Worm (Caenorhabditis elegans) whole organism, L4 larva: Measurements from ENCODE around the gene cyp-33C7.
A peak's percentile ranks its signal among the peaks of the same experiment; 100 is the strongest.

Experiments used
- F10B5.3 ChIP-seq: sonication (generic microtip); optimal IDR thresholded peaks from 2 replicates; lab custom pipeline; 2016; ENCODE audit warnings: mild to moderate bottlenecking, missing genetic modification characterization, missing compliant biosample characterization
- F44E2.7 ChIP-seq: fragments of 200-800 bp; sonication (Bioruptor generic); IDR thresholded peaks from 2 replicates; pipeline ENCODE4 v2.1.2; 2022; ENCODE audit warnings: missing genetic modification characterization, missing compliant biosample characterization
- Y75B8A.6 ChIP-seq: fragments of 200-800 bp; sonication (Bioruptor generic); IDR thresholded peaks from 2 replicates; pipeline ENCODE4 v1.3.6; 2022; ENCODE audit warnings: missing genetic modification reagents, missing genetic modification characterization, missing compliant biosample characterization
- ceh-32 ChIP-seq: sonication (generic microtip); optimal IDR thresholded peaks from 2 replicates; lab custom pipeline; 2016; ENCODE audit warnings: mild to moderate bottlenecking, missing genetic modification characterization, missing compliant biosample characterization; ENCODE audit not compliant: poor library complexity
- ceh-82 ChIP-seq: sonication (generic microtip); optimal IDR thresholded peaks from 2 replicates; lab custom pipeline; 2017; ENCODE audit warnings: missing biosample characterization, missing genetic modification characterization
- ces-1 ChIP-seq: fragments of 150-350 bp; sonication (generic microtip); optimal IDR thresholded peaks from 4 replicates; lab custom pipeline; 2014; ENCODE audit warnings: missing biosample characterization, missing genetic modification reagents, missing genetic modification characterization
- ctbp-1 ChIP-seq: fragments of 200-800 bp; sonication (Bioruptor generic); IDR thresholded peaks from 2 replicates; pipeline ENCODE4 v1.3.6; 2022; ENCODE audit warnings: missing genetic modification reagents, missing genetic modification characterization, missing compliant biosample characterization
- daf-19 ChIP-seq: fragments of 200-800 bp; sonication (Bioruptor generic); conservative IDR thresholded peaks from 2 replicates; pipeline ENCODE4 v1.3.6; 2022; ENCODE audit warnings: missing genetic modification characterization, missing compliant biosample characterization
- dpl-1 ChIP-seq: fragments of 150-350 bp; optimal IDR thresholded peaks from 2 replicates; lab custom pipeline; 2014; ENCODE audit warnings: missing biosample characterization, missing genetic modification reagents, missing genetic modification characterization
- duxl-1 ChIP-seq: sonication (generic microtip); optimal IDR thresholded peaks from 2 replicates; lab custom pipeline; 2016; ENCODE audit warnings: mild to moderate bottlenecking, missing genetic modification characterization, moderate library complexity, missing compliant biosample characterization; ENCODE audit not compliant: poor library complexity
- dve-1 ChIP-seq: sonication (generic microtip); optimal IDR thresholded peaks from 2 replicates; lab custom pipeline; 2017; ENCODE audit warnings: antibody characterized with exemption, mild to moderate bottlenecking, missing genetic modification characterization, missing compliant biosample characterization; ENCODE audit not compliant: insufficient read depth
- egl-43 ChIP-seq: fragments of 200-800 bp; sonication (Bioruptor generic); IDR thresholded peaks from 2 replicates; pipeline ENCODE4 v1.3.6; 2022; ENCODE audit warnings: missing genetic modification reagents, missing genetic modification characterization, missing compliant biosample characterization
- gei-8 ChIP-seq: fragments of 200-800 bp; sonication (Bioruptor generic); optimal IDR thresholded peaks from 2 replicates; lab custom pipeline; 2018; ENCODE audit warnings: mild to moderate bottlenecking, missing genetic modification characterization, missing compliant biosample characterization
- hif-1 ChIP-seq, 2 experiments: sonication (generic microtip); optimal IDR thresholded peaks; 2 replicates each; lab custom pipeline; 2016 to 2017; ENCODE audit warnings: missing compliant biosample characterization in 2 of 2, missing genetic modification characterization in 2 of 2, missing genetic modification reagents in 2 of 2, missing genotype in 2 of 2, mild to moderate bottlenecking in 1 of 2
- hlh-11 ChIP-seq: fragments of 200-800 bp; sonication (Bioruptor generic); optimal IDR thresholded peaks from 2 replicates; lab custom pipeline; 2018; ENCODE audit warnings: mild to moderate bottlenecking, missing genetic modification characterization, missing compliant biosample characterization
- hlh-30 ChIP-seq: sonication (generic microtip); optimal IDR thresholded peaks from 2 replicates; lab custom pipeline; 2017; ENCODE audit warnings: antibody characterized with exemption, mild to moderate bottlenecking, missing genetic modification characterization, missing compliant biosample characterization; ENCODE audit not compliant: insufficient read depth
- hmg-1.1 ChIP-seq: fragments of 200-800 bp; sonication (Bioruptor generic); IDR thresholded peaks from 2 replicates; pipeline ENCODE4 v1.3.6; 2022; ENCODE audit warnings: missing genetic modification reagents, missing genetic modification characterization, missing compliant biosample characterization
- lim-7 ChIP-seq: fragments of 200-800 bp; sonication (Bioruptor generic); IDR thresholded peaks from 2 replicates; pipeline ENCODE4 v1.3.6; 2022; ENCODE audit warnings: missing genetic modification characterization, missing compliant biosample characterization
- lin-1 ChIP-seq: fragments of 200-800 bp; sonication (Bioruptor generic); IDR thresholded peaks from 2 replicates; pipeline ENCODE4 v1.3.6; 2022; ENCODE audit warnings: missing genetic modification reagents, missing genetic modification characterization, missing compliant biosample characterization
- lin-13 ChIP-seq: fragments of 150-350 bp; optimal IDR thresholded peaks from 2 replicates; lab custom pipeline; 2014; ENCODE audit warnings: missing biosample characterization, missing genetic modification reagents, missing genetic modification characterization
- lin-15B ChIP-seq: fragments of 150-350 bp; sonication (generic microtip); optimal IDR thresholded peaks from 3 replicates; lab custom pipeline; 2014; ENCODE audit warnings: missing biosample characterization, missing genetic modification characterization
- lin-29 ChIP-seq: fragments of 200-800 bp; sonication (Bioruptor generic); IDR thresholded peaks from 2 replicates; pipeline ENCODE4 v1.3.6; 2022; ENCODE audit warnings: missing genetic modification reagents, missing genetic modification characterization, missing compliant biosample characterization
- lin-39 ChIP-seq: fragments of 150-350 bp; optimal IDR thresholded peaks from 2 replicates; lab custom pipeline; 2014; ENCODE audit warnings: missing biosample characterization, missing genetic modification reagents, missing genetic modification characterization
- lsy-2 ChIP-seq, 2 experiments: fragments of 150-350 bp in 1 of 2; sonication (generic microtip) in 1 of 2; optimal IDR thresholded peaks; 2 replicates each; lab custom pipeline; 2014 to 2017; ENCODE audit warnings: missing biosample characterization in 2 of 2, missing genetic modification characterization in 2 of 2
- madf-9 ChIP-seq: fragments of 200-800 bp; sonication (Bioruptor generic); conservative IDR thresholded peaks from 2 replicates; pipeline ENCODE4 v1.3.6; 2022; ENCODE audit warnings: missing genetic modification reagents, missing genetic modification characterization, missing compliant biosample characterization
- mdl-1 ChIP-seq, 2 experiments: fragments of 150-350 bp in 1 of 2; sonication (generic microtip) in 1 of 2; optimal IDR thresholded peaks; 2 replicates each; lab custom pipeline; 2014 to 2017; ENCODE audit warnings: missing biosample characterization in 2 of 2, missing genetic modification characterization in 2 of 2
- mdt-29 ChIP-seq: fragments of 200-800 bp; sonication (Bioruptor generic); IDR thresholded peaks from 2 replicates; pipeline ENCODE4 v1.3.6; 2022; ENCODE audit warnings: missing genetic modification reagents, missing genetic modification characterization, missing compliant biosample characterization
- mep-1 ChIP-seq: fragments of 150-350 bp; sonication (generic microtip); optimal IDR thresholded peaks from 3 replicates; lab custom pipeline; 2014; ENCODE audit warnings: missing biosample characterization, missing genetic modification characterization
- mes-2 ChIP-seq: sonication (generic microtip); optimal IDR thresholded peaks from 2 replicates; lab custom pipeline; 2016; ENCODE audit warnings: missing genotype, mild to moderate bottlenecking, missing genetic modification characterization, missing compliant biosample characterization; ENCODE audit not compliant: poor library complexity, severe bottlenecking
- mxl-2 ChIP-seq: fragments of 200-800 bp; sonication (Bioruptor generic); conservative IDR thresholded peaks from 2 replicates; pipeline ENCODE4 v1.3.6; 2022; ENCODE audit warnings: missing genetic modification reagents, missing genetic modification characterization, missing compliant biosample characterization
- mxl-3 ChIP-seq: fragments of 200-800 bp; sonication (Bioruptor generic); optimal IDR thresholded peaks from 2 replicates; lab custom pipeline; 2018; ENCODE audit warnings: mild to moderate bottlenecking, missing genetic modification characterization, missing compliant biosample characterization
- nhr-10 ChIP-seq: fragments of 150-350 bp; optimal IDR thresholded peaks from 2 replicates; lab custom pipeline; 2014; ENCODE audit warnings: missing biosample characterization, missing genetic modification characterization
- nhr-102 ChIP-seq: sonication (generic microtip); optimal IDR thresholded peaks from 2 replicates; lab custom pipeline; 2016; ENCODE audit warnings: mild to moderate bottlenecking, missing genetic modification characterization, moderate library complexity, missing compliant biosample characterization
- nhr-111 ChIP-seq: fragments of 200-800 bp; sonication (Bioruptor generic); optimal IDR thresholded peaks from 2 replicates; lab custom pipeline; 2018; ENCODE audit warnings: mild to moderate bottlenecking, missing genetic modification characterization, missing compliant biosample characterization
- nhr-25 ChIP-seq: sonication (generic microtip); optimal IDR thresholded peaks from 2 replicates; lab custom pipeline; 2017; ENCODE audit warnings: missing genetic modification characterization, mild to moderate bottlenecking, missing compliant biosample characterization, antibody characterized with exemption, moderate library complexity, borderline replicate concordance; ENCODE audit not compliant: insufficient read depth
- nhr-28 ChIP-seq: fragments of 150-350 bp; optimal IDR thresholded peaks from 2 replicates; lab custom pipeline; 2014; ENCODE audit warnings: missing biosample characterization, missing genetic modification characterization
- nhr-48 ChIP-seq: sonication (generic microtip); optimal IDR thresholded peaks from 2 replicates; lab custom pipeline; 2016; ENCODE audit warnings: mild to moderate bottlenecking, missing genetic modification characterization, missing compliant biosample characterization
- nhr-76 ChIP-seq: fragments of 150-350 bp; optimal IDR thresholded peaks from 2 replicates; lab custom pipeline; 2014; ENCODE audit warnings: missing biosample characterization, missing genetic modification characterization
- php-3 ChIP-seq: fragments of 200-800 bp; sonication (Bioruptor generic); IDR thresholded peaks from 2 replicates; pipeline ENCODE4 v1.3.6; 2022; ENCODE audit warnings: missing genetic modification reagents, missing genetic modification characterization, missing compliant biosample characterization
- rbr-2 ChIP-seq: sonication (generic microtip); optimal IDR thresholded peaks from 2 replicates; lab custom pipeline; 2016; ENCODE audit warnings: missing genotype, missing genetic modification characterization, missing compliant biosample characterization
- sdz-12 ChIP-seq: fragments of 200-800 bp; sonication (Bioruptor generic); optimal IDR thresholded peaks from 2 replicates; lab custom pipeline; 2018; ENCODE audit warnings: mild to moderate bottlenecking, missing genetic modification characterization, missing compliant biosample characterization
- snpc-1.2 ChIP-seq: fragments of 200-800 bp; sonication (Bioruptor generic); IDR thresholded peaks from 2 replicates; pipeline ENCODE4 v1.3.6; 2022; ENCODE audit warnings: missing genetic modification reagents, missing genetic modification characterization, missing compliant biosample characterization
- snpc-4 ChIP-seq: fragments of 150-350 bp; optimal IDR thresholded peaks from 2 replicates; lab custom pipeline; 2014; ENCODE audit warnings: missing biosample characterization, missing genetic modification characterization
- spr-1 ChIP-seq: sonication (generic microtip); optimal IDR thresholded peaks from 2 replicates; lab custom pipeline; 2016; ENCODE audit warnings: mild to moderate bottlenecking, missing genetic modification characterization, missing compliant biosample characterization
- tag-97 ChIP-seq: fragments of 200-800 bp; sonication (Bioruptor generic); IDR thresholded peaks from 2 replicates; pipeline ENCODE4 v1.3.6; 2022; ENCODE audit warnings: missing genetic modification characterization, missing compliant biosample characterization
- unc-130 ChIP-seq: sonication (generic microtip); optimal IDR thresholded peaks from 2 replicates; lab custom pipeline; 2016; ENCODE audit warnings: missing genetic modification reagents, missing genetic modification characterization, missing compliant biosample characterization
- unc-39 ChIP-seq: sonication (generic microtip); optimal IDR thresholded peaks from 2 replicates; lab custom pipeline; 2017; ENCODE audit warnings: missing biosample characterization, missing genetic modification characterization
- vab-7 ChIP-seq: fragments of 200-800 bp; sonication (Bioruptor generic); IDR thresholded peaks from 2 replicates; pipeline ENCODE4 v1.3.6; 2022; ENCODE audit warnings: missing genetic modification reagents, missing genetic modification characterization, missing compliant biosample characterization
- zfp-2 ChIP-seq: sonication (generic microtip); optimal IDR thresholded peaks from 2 replicates; lab custom pipeline; 2016; ENCODE audit warnings: mild to moderate bottlenecking, missing genetic modification characterization, missing compliant biosample characterization
- zip-2 ChIP-seq: fragments of 150-350 bp; optimal IDR thresholded peaks from 2 replicates; lab custom pipeline; 2014; ENCODE audit warnings: missing biosample characterization, missing genetic modification characterization
- ztf-7 ChIP-seq: fragments of 150-350 bp; optimal IDR thresholded peaks from 2 replicates; lab custom pipeline; 2014; ENCODE audit warnings: missing biosample characterization, missing genetic modification characterization

cyp-33C7 gene

DNA sequence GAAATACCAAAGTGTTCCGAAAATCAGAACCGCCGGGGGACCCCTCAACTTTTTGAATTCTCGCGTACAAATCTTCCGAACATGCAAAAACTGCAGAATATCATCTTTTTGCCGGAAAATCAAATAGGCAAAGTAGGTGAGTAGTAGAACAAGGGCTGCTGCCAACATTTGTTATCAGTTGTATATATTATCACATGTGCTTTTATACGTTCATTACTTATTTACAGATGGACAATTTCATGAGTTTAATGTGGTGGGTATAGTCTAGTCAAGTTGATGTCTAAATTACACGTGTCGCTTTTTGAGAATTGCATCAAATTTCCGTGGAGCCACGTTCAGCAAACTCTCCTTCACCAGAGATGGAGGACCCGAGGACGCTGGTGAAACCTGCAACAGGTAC, 49.1 kb upstream of the cyp-33C7 start, which contains the start of gene cyp-32B1:
cyp-32B1 (minus strand) TSS at position 176 of the 400 bp plus-strand sequence.
- TF ChIP-seq lin-1 (GFP tag; lab: Robert Waterston, UW) = no peak
- TF ChIP-seq mxl-3 (GFP tag; lab: Kevin White, UChicago) = no peak
- no peak for TF ChIP-seq lin-15B (tag; lab: Kevin White, UChicago)
- TF ChIP-seq hlh-30 (tag; lab: Kevin White, UChicago) = no peak
- no peak for TF ChIP-seq zfp-2 (tag; lab: Kevin White, UChicago)
- 0 out of 2 replicates have a peak, but pooled peaks have one; percentile 35 for TF ChIP-seq php-3 (GFP tag; lab: Robert Waterston, UW)
- no peak for TF ChIP-seq nhr-10 (tag; lab: Kevin White, UChicago)
- TF ChIP-seq spr-1 (tag; lab: Kevin White, UChicago) = no peak
- TF ChIP-seq dve-1 (tag; lab: Kevin White, UChicago) = peak; percentile 52
- no peak for TF ChIP-seq nhr-76 (tag; lab: Kevin White, UChicago)
- TF ChIP-seq zip-2 = no peak
- TF ChIP-seq nhr-48 (tag; lab: Kevin White, UChicago) = no peak
- no peak for TF ChIP-seq lin-13 (GFP tag; lab: Kevin White, UChicago)
- TF ChIP-seq nhr-102 = no peak
- TF ChIP-seq lim-7 = no peak
- no peak for TF ChIP-seq hmg-1.1 (GFP tag; lab: Robert Waterston, UW)
- no peak for TF ChIP-seq nhr-25
- TF ChIP-seq ceh-82 (tag; lab: Kevin White, UChicago) = no peak
- no peak for TF ChIP-seq tag-97 (GFP tag; lab: Robert Waterston, UW)
- peak; percentile 37 for TF ChIP-seq nhr-28 (tag; lab: Kevin White, UChicago)
- TF ChIP-seq nhr-111 = no peak
- TF ChIP-seq ces-1 (GFP tag; lab: Kevin White, UChicago) = no peak
- no peak for TF ChIP-seq daf-19 (GFP tag; lab: Robert Waterston, UW)
- TF ChIP-seq madf-9 (GFP tag; lab: Robert Waterston, UW) = no peak
- no peak for TF ChIP-seq mxl-2 (GFP tag; lab: Robert Waterston, UW)
- no peak for TF ChIP-seq ctbp-1 (GFP tag; lab: Robert Waterston, UW)
- no peak for TF ChIP-seq dpl-1
- no peak for TF ChIP-seq unc-130 (GFP tag; lab: Kevin White, UChicago)
- TF ChIP-seq sdz-12 (GFP tag; lab: Kevin White, UChicago) = no peak
- TF ChIP-seq hif-1 (tag; optimal IDR thresholded peaks at IDR 0.05; lab: Kevin White, UChicago) = no peak
- TF ChIP-seq snpc-4 (tag; lab: Kevin White, UChicago) = no peak
- TF ChIP-seq lin-39 (tag; lab: Kevin White, UChicago) = no peak
- TF ChIP-seq F10B5.3 (tag; lab: Kevin White, UChicago) = no peak
- no peak for TF ChIP-seq egl-43 (GFP tag; lab: Robert Waterston, UW)
- no peak for TF ChIP-seq mdt-29 (GFP tag; lab: Robert Waterston, UW)
- no peak for TF ChIP-seq mes-2
- no peak for TF ChIP-seq lin-29 (GFP tag; lab: Robert Waterston, UW)
- TF ChIP-seq gei-8 (GFP tag; lab: Kevin White, UChicago) = no peak
- TF ChIP-seq F44E2.7 (GFP tag; lab: Robert Waterston, UW) = no peak
- TF ChIP-seq lsy-2 (tag; optimal IDR thresholded peaks at IDR 0.05; lab: Kevin White, UChicago) = no peak
- no peak for TF ChIP-seq duxl-1
- no peak for TF ChIP-seq vab-7 (GFP tag; lab: Robert Waterston, UW)
- peak in 1 of 2 experiments; percentile 15 for TF ChIP-seq mdl-1 (tag; optimal IDR thresholded peaks at IDR 0.05; lab: Kevin White, UChicago)
- TF ChIP-seq snpc-1.2 (GFP tag; lab: Robert Waterston, UW) = no peak
- no peak for TF ChIP-seq unc-39
- TF ChIP-seq ceh-32 (tag; lab: Kevin White, UChicago) = no peak
- peak; percentile 2 for TF ChIP-seq hlh-11 (tag; lab: Kevin White, UChicago)
- TF ChIP-seq ztf-7 (tag; lab: Kevin White, UChicago) = no peak
- no peak for TF ChIP-seq Y75B8A.6 (GFP tag; lab: Robert Waterston, UW)
- no peak for TF ChIP-seq mep-1 (tag; lab: Kevin White, UChicago)
- no peak for TF ChIP-seq rbr-2
